Worm (Caenorhabditis elegans): ENCODE data around the gene F52G3.7.
A peak's percentile ranks its signal among the peaks of the same experiment; 100 is the strongest.

Gene F52G3.7

DNA sequence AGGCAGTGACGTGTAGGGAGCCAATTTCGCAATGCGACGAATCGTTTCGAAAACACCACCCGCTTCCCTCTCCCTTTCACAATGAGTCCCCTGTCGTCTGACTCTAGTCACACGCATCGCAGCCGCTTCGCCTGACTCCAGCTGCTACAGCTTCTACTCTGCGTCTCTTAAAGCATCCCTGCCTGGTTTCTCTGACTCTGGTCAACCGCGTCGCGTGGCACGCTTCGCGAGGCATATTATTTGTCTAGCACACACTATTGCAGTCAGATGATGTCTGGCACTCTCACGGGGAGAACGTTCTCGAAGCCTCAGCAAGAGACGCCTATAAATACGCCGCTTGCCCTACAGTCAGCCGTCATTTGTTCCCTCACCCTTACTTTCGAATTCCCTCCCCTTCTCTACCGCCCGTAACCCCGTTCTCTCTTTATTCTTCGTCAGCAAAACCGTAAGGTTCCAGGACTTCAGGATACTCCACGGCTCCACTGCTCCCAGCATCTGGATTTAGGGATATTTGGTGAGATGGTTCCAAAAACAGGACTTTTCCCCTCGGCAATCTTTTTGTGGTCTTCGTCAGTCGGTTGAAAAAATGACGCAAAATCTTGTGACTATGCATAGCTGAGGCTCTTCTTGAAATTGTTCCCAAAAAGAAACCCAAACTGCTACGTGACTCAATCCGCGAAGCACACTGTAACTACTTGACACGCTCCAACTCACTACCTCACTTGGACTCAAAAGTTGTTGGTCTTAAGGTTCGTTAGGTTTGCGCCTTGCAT lies 34.0 kb upstream of the F52G3.7 start:
- peak; percentile 86 for TF ChIP-seq zag-1 (tag; optimal IDR thresholded peaks at IDR 0.05)
- peak; percentile 51 for TF ChIP-seq mml-1 (tag; optimal IDR thresholded peaks at IDR 0.05)
- peak; percentile 93 for TF ChIP-seq unc-62 (GFP tag; optimal IDR thresholded peaks at IDR 0.05)
- no peak for TF ChIP-seq ZK546.5 (tag; optimal IDR thresholded peaks at IDR 0.05)
- TF ChIP-seq fos-1 (tag; optimal IDR thresholded peaks at IDR 0.05), result peak; percentile 89
- TF ChIP-seq nhr-67 (tag; optimal IDR thresholded peaks at IDR 0.05), result no peak
- TF ChIP-seq nhr-28 (tag; optimal IDR thresholded peaks at IDR 0.05), result no peak
- TF ChIP-seq elt-1 (tag; optimal IDR thresholded peaks at IDR 0.05), result peak; percentile 20
- peak; percentile 69 for TF ChIP-seq skn-1 (tag; optimal IDR thresholded peaks at IDR 0.05)
- TF ChIP-seq nhr-76 (tag; optimal IDR thresholded peaks at IDR 0.05), result no peak
- TF ChIP-seq nhr-43 (tag; optimal IDR thresholded peaks at IDR 0.05; ENCODE audit: poor library complexity, severe bottlenecking), result peak; percentile 95
- peak; percentile 74 for TF ChIP-seq snpc-4 (tag; optimal IDR thresholded peaks at IDR 0.05)
- no peak for TF ChIP-seq nhr-237 (tag; optimal IDR thresholded peaks at IDR 0.05)
- TF ChIP-seq fkh-10 (GFP tag; optimal IDR thresholded peaks at IDR 0.05), result peak; percentile 93
- peak; percentile 97 for TF ChIP-seq mdl-1 (tag; optimal IDR thresholded peaks at IDR 0.05)
- peak; percentile 17 to 46 for TF ChIP-seq eor-1 (tag; optimal IDR thresholded peaks at IDR 0.05)
- TF ChIP-seq nhr-11 (tag; optimal IDR thresholded peaks at IDR 0.05), result peak; percentile 99
- peak; percentile 100 for TF ChIP-seq ama-1 (optimal IDR thresholded peaks at IDR 0.05)
- TF ChIP-seq daf-12 (tag; optimal IDR thresholded peaks at IDR 0.05), result no peak
- TF ChIP-seq ceh-16 (tag; optimal IDR thresholded peaks at IDR 0.05), result no peak
- TF ChIP-seq tbx-2 (tag; optimal IDR thresholded peaks at IDR 0.05), result peak; percentile 95
- TF ChIP-seq nhr-23 (tag; optimal IDR thresholded peaks at IDR 0.05), result peak; percentile 98
- TF ChIP-seq egl-5 (tag; optimal IDR thresholded peaks at IDR 0.05), result peak; percentile 99
- TF ChIP-seq elt-2 (tag; optimal IDR thresholded peaks at IDR 0.05), result peak; percentile 93
- TF ChIP-seq ztf-11 (tag; optimal IDR thresholded peaks at IDR 0.05), result peak; percentile 9
- peak; percentile 69 for TF ChIP-seq lin-15B (tag; optimal IDR thresholded peaks at IDR 0.05)
- TF ChIP-seq ceh-9 (tag; optimal IDR thresholded peaks at IDR 0.05), result peak; percentile 87
- peak; percentile 82 for TF ChIP-seq sea-2 (GFP tag; optimal IDR thresholded peaks at IDR 0.05)
- TF ChIP-seq nhr-25 (tag; optimal IDR thresholded peaks at IDR 0.05), result peak; percentile 99
- TF ChIP-seq ztf-4 (tag; optimal IDR thresholded peaks at IDR 0.05), result peak; percentile 81
- TF ChIP-seq fkh-2 (tag; optimal IDR thresholded peaks at IDR 0.05), result no peak
- peak; percentile 98 for TF ChIP-seq hmg-11 (tag; optimal IDR thresholded peaks at IDR 0.05)
- TF ChIP-seq egl-27 (tag; optimal IDR thresholded peaks at IDR 0.05), result peak; percentile 78
- TF ChIP-seq jun-1 (tag; optimal IDR thresholded peaks at IDR 0.05), result peak; percentile 99
- peak; percentile 100 for TF ChIP-seq lin-39 (tag; optimal IDR thresholded peaks at IDR 0.05)
- no peak for TF ChIP-seq nhr-12 (tag; optimal IDR thresholded peaks at IDR 0.05)
- TF ChIP-seq ceh-82 (tag; optimal IDR thresholded peaks at IDR 0.05), result peak; percentile 78
- peak; percentile 15 for TF ChIP-seq unc-39 (tag; optimal IDR thresholded peaks at IDR 0.05)
- TF ChIP-seq ceh-28 (tag; optimal IDR thresholded peaks at IDR 0.05), result peak; percentile 94
- TF ChIP-seq elt-3 (tag; optimal IDR thresholded peaks at IDR 0.05), result peak; percentile 16 to 66 (median 20)
- TF ChIP-seq lsy-12 (tag; optimal IDR thresholded peaks at IDR 0.05), result peak; percentile 96
- peak; percentile 90 for TF ChIP-seq pqm-1 (tag; optimal IDR thresholded peaks at IDR 0.05)
- TF ChIP-seq R02D3.7 (tag; optimal IDR thresholded peaks at IDR 0.05), result peak; percentile 84
- peak; percentile 96 for TF ChIP-seq nfya-1 (tag; optimal IDR thresholded peaks at IDR 0.05; ENCODE audit: insufficient read depth)
- TF ChIP-seq nhr-77 (tag; optimal IDR thresholded peaks at IDR 0.05), result peak; percentile 23
- no peak for TF ChIP-seq aly-2 (tag; optimal IDR thresholded peaks at IDR 0.05)
- peak; percentile 97 for TF ChIP-seq pha-4 (tag; optimal IDR thresholded peaks at IDR 0.05)
